Fruit fly (Drosophila melanogaster) whole organism, prepupa: ENCODE data around the gene Mp.
A peak's percentile ranks its signal among the peaks of the same experiment; 100 is the strongest.

Experiments
- CG10631 ChIP-seq: fragments of 200-800 bp; sonication (Bioruptor generic); optimal IDR thresholded peaks from 2 replicates; lab custom pipeline; 2016; ENCODE audit warnings: missing biosample characterization, missing genetic modification characterization
- CG11294 ChIP-seq: fragments of 200-800 bp; sonication (Bioruptor generic); IDR thresholded peaks from 2 replicates; pipeline ENCODE4 v1.3.6; 2022; ENCODE audit warnings: missing biosample characterization, missing genetic modification characterization
- CG11762 ChIP-seq: fragments of 200-800 bp; sonication (Bioruptor generic); optimal IDR thresholded peaks from 3 replicates; lab custom pipeline; 2016; ENCODE audit warnings: missing biosample characterization, missing genetic modification characterization; ENCODE audit not compliant: insufficient read depth
- CG15336 ChIP-seq: fragments of 200-800 bp; sonication (Bioruptor generic); IDR thresholded peaks from 2 replicates; pipeline ENCODE4 v1.3.6; 2022; ENCODE audit warnings: missing biosample characterization, missing genetic modification characterization
- CG3032 ChIP-seq: fragments of 200-800 bp; optimal IDR thresholded peaks from 2 replicates; lab custom pipeline; 2019; ENCODE audit warnings: missing biosample characterization, mild to moderate bottlenecking, missing genetic modification characterization, moderate library complexity
- CG31627 ChIP-seq: fragments of 200-800 bp; sonication (Bioruptor generic); optimal IDR thresholded peaks from 3 replicates; lab custom pipeline; 2016; ENCODE audit warnings: missing biosample characterization, missing genetic modification characterization
- CG32006 ChIP-seq: fragments of 200-800 bp; sonication (Bioruptor generic); optimal IDR thresholded peaks from 3 replicates; lab custom pipeline; 2017; ENCODE audit warnings: missing biosample characterization, mild to moderate bottlenecking, missing genetic modification characterization
- CG34406 ChIP-seq: fragments of 200-800 bp; sonication (Bioruptor generic); optimal IDR thresholded peaks from 3 replicates; lab custom pipeline; 2016; ENCODE audit warnings: missing biosample characterization, missing genetic modification characterization
- CG3919 ChIP-seq: fragments of 200-800 bp; sonication (Bioruptor generic); optimal IDR thresholded peaks from 3 replicates; lab custom pipeline; 2016; ENCODE audit warnings: missing biosample characterization, missing genetic modification characterization
- CG4318 ChIP-seq: fragments of 200-800 bp; sonication (Bioruptor generic); optimal IDR thresholded peaks from 3 replicates; lab custom pipeline; 2017; ENCODE audit warnings: missing biosample characterization, mild to moderate bottlenecking, missing genetic modification characterization
- CG6163 ChIP-seq: fragments of 200-800 bp; sonication (Bioruptor generic); IDR thresholded peaks from 3 replicates; pipeline ENCODE4 v1.3.6; 2022; ENCODE audit warnings: missing biosample characterization, missing genetic modification characterization
- CG6276 ChIP-seq: fragments of 200-800 bp; sonication (Bioruptor generic); optimal IDR thresholded peaks from 2 replicates; lab custom pipeline; 2017; ENCODE audit warnings: missing biosample characterization, mild to moderate bottlenecking, missing genetic modification characterization
- CG6854 ChIP-seq: fragments of 200-800 bp; sonication (Bioruptor generic); optimal IDR thresholded peaks from 2 replicates; lab custom pipeline; 2017; ENCODE audit warnings: missing biosample characterization, mild to moderate bottlenecking, missing genetic modification characterization
- CG7368 ChIP-seq: fragments of 200-800 bp; sonication (Bioruptor generic); optimal IDR thresholded peaks from 3 replicates; lab custom pipeline; 2016; ENCODE audit warnings: missing biosample characterization, missing genetic modification characterization
- CG8119 ChIP-seq: fragments of 200-800 bp; sonication (Bioruptor generic); IDR thresholded peaks from 3 replicates; pipeline ENCODE4 v1.3.6; 2022; ENCODE audit warnings: missing biosample characterization, missing genetic modification characterization
- Eip75B ChIP-seq: fragments of 200-800 bp; sonication (Bioruptor generic); optimal IDR thresholded peaks from 3 replicates; lab custom pipeline; 2016; ENCODE audit warnings: missing biosample characterization, missing genetic modification characterization
- Eip78C ChIP-seq: fragments of 200-800 bp; sonication (Bioruptor generic); peaks from one replicate; lab custom pipeline; 2016; ENCODE audit warnings: missing biosample characterization, missing genetic modification characterization
- Eip93F ChIP-seq: fragments of 200-800 bp; sonication (Bioruptor generic); optimal IDR thresholded peaks from 2 replicates; lab custom pipeline; 2016; ENCODE audit warnings: missing biosample characterization, mild to moderate bottlenecking, missing genetic modification characterization
- Ets21C ChIP-seq: fragments of 200-800 bp; sonication (Bioruptor generic); optimal IDR thresholded peaks from 3 replicates; lab custom pipeline; 2016; ENCODE audit warnings: missing biosample characterization, missing genetic modification characterization
- Ets96B ChIP-seq: fragments of 200-800 bp; optimal IDR thresholded peaks from 2 replicates; lab custom pipeline; 2019; ENCODE audit warnings: missing biosample characterization, mild to moderate bottlenecking, missing genetic modification characterization, moderate library complexity
- Gug ChIP-seq: fragments of 200-800 bp; sonication (Bioruptor generic); IDR thresholded peaks from 2 replicates; pipeline ENCODE4 v1.3.6; 2022; ENCODE audit warnings: missing biosample characterization, missing genetic modification characterization
- Hr38 ChIP-seq: sonication (Bioruptor generic); optimal IDR thresholded peaks from 2 replicates; lab custom pipeline; 2016; ENCODE audit warnings: missing biosample characterization, missing genetic modification characterization
- Hr39 ChIP-seq: fragments of 200-800 bp; sonication (Bioruptor generic); optimal IDR thresholded peaks from 2 replicates; lab custom pipeline; 2016; ENCODE audit warnings: missing biosample characterization, missing genetic modification characterization
- Hr4 ChIP-seq: fragments of 200-800 bp; sonication (Bioruptor generic); optimal IDR thresholded peaks from 3 replicates; lab custom pipeline; 2016; ENCODE audit warnings: missing biosample characterization, missing genetic modification characterization
- Lpt ChIP-seq: fragments of 200-800 bp; sonication (Bioruptor generic); optimal IDR thresholded peaks from 3 replicates; lab custom pipeline; 2016; ENCODE audit warnings: missing biosample characterization, missing genetic modification characterization
- Met ChIP-seq: fragments of 200-800 bp; sonication (Bioruptor generic); optimal IDR thresholded peaks from 3 replicates; lab custom pipeline; 2016; ENCODE audit warnings: missing biosample characterization, missing genetic modification characterization
- OdsH ChIP-seq: fragments of 200-800 bp; sonication (Bioruptor generic); optimal IDR thresholded peaks from 3 replicates; lab custom pipeline; 2016; ENCODE audit warnings: missing biosample characterization, missing genetic modification characterization
- Smox ChIP-seq: fragments of 200-800 bp; sonication (Bioruptor generic); optimal IDR thresholded peaks from 3 replicates; lab custom pipeline; 2016; ENCODE audit warnings: missing biosample characterization, missing genetic modification characterization
- Sox14 ChIP-seq: fragments of 200-800 bp; sonication (Bioruptor generic); optimal IDR thresholded peaks from 3 replicates; lab custom pipeline; 2016; ENCODE audit warnings: missing biosample characterization, missing genetic modification characterization
- Sox15 ChIP-seq: fragments of 200-800 bp; sonication (Bioruptor generic); optimal IDR thresholded peaks from 3 replicates; lab custom pipeline; 2016; ENCODE audit warnings: missing biosample characterization, missing genetic modification characterization
- achi ChIP-seq: fragments of 200-800 bp; sonication (Bioruptor generic); optimal IDR thresholded peaks from 3 replicates; lab custom pipeline; 2016; ENCODE audit warnings: missing biosample characterization, missing genetic modification characterization
- acj6 ChIP-seq: fragments of 200-800 bp; sonication (Bioruptor generic); optimal IDR thresholded peaks from 3 replicates; lab custom pipeline; 2016; ENCODE audit warnings: missing biosample characterization, missing genetic modification characterization
- cyc ChIP-seq: fragments of 200-800 bp; sonication (Bioruptor generic); optimal IDR thresholded peaks from 3 replicates; lab custom pipeline; 2016; ENCODE audit warnings: missing biosample characterization, missing genetic modification characterization
- dac ChIP-seq: fragments of 200-800 bp; sonication (Bioruptor generic); optimal IDR thresholded peaks from 2 replicates; lab custom pipeline; 2017; ENCODE audit warnings: missing biosample characterization, mild to moderate bottlenecking, missing genetic modification characterization
- dsx ChIP-seq: fragments of 200-800 bp; optimal IDR thresholded peaks from 3 replicates; lab custom pipeline; 2019; ENCODE audit warnings: missing biosample characterization, mild to moderate bottlenecking, missing genetic modification characterization, moderate library complexity; ENCODE audit not compliant: poor library complexity, severe bottlenecking
- eg ChIP-seq: fragments of 200-800 bp; sonication (Bioruptor generic); IDR thresholded peaks from 3 replicates; pipeline ENCODE4 v1.3.6; 2022; ENCODE audit warnings: missing biosample characterization, missing genetic modification characterization
- esn ChIP-seq: fragments of 200-800 bp; sonication (Bioruptor generic); optimal IDR thresholded peaks from 2 replicates; lab custom pipeline; 2016; ENCODE audit warnings: missing biosample characterization, mild to moderate bottlenecking, missing genetic modification characterization, moderate library complexity
- fkh ChIP-seq: fragments of 200-800 bp; sonication (Bioruptor generic); optimal IDR thresholded peaks from 3 replicates; lab custom pipeline; 2017; ENCODE audit warnings: missing biosample characterization, mild to moderate bottlenecking, missing genetic modification characterization, moderate library complexity
- salr ChIP-seq, 2 experiments: fragments of 200-800 bp; sonication (Bioruptor generic); optimal IDR thresholded peaks; 3 replicates each; lab custom pipeline; 2016 to 2018; ENCODE audit warnings: missing biosample characterization in 2 of 2, missing genetic modification characterization in 2 of 2, mild to moderate bottlenecking in 1 of 2
- spab ChIP-seq: fragments of 200-800 bp; sonication (Bioruptor generic); optimal IDR thresholded peaks from 2 replicates; lab custom pipeline; 2017; ENCODE audit warnings: missing biosample characterization, mild to moderate bottlenecking, missing genetic modification characterization, missing genetic modification reagents
- ss ChIP-seq, 2 experiments: fragments of 200-800 bp; sonication (Bioruptor generic); optimal IDR thresholded peaks; 2 replicates in 1 of 2; 3 replicates in 1 of 2; lab custom pipeline; 2017 to 2018; ENCODE audit warnings: mild to moderate bottlenecking in 2 of 2, missing biosample characterization in 2 of 2, missing genetic modification characterization in 2 of 2, moderate library complexity in 1 of 2
- svp ChIP-seq: fragments of 200-800 bp; sonication (Bioruptor generic); peaks from one replicate; lab custom pipeline; 2016; ENCODE audit warnings: missing biosample characterization, missing genetic modification characterization
- topi ChIP-seq: fragments of 200-800 bp; sonication (Bioruptor generic); optimal IDR thresholded peaks from 3 replicates; lab custom pipeline; 2016; ENCODE audit warnings: missing biosample characterization, missing genetic modification characterization
- vri ChIP-seq: fragments of 200-800 bp; sonication (Bioruptor generic); optimal IDR thresholded peaks from 3 replicates; lab custom pipeline; 2016; ENCODE audit warnings: missing biosample characterization, mild to moderate bottlenecking, missing genetic modification characterization

The Mp gene

dm6 chr3L:6981823-6982222 lies 16.8 kb upstream of the Mp start:
- peak; percentile 30 for TF ChIP-seq Eip78C
- TF ChIP-seq CG15336 (GFP tag; lab: Robert Waterston, UW): peak; percentile 22; the same call in 1 of the 2 replicates
- no peak for TF ChIP-seq Eip93F (GFP tag; lab: Kevin White, UChicago)
- no peak for TF ChIP-seq CG10631
- TF ChIP-seq dac (GFP tag; lab: Kevin White, UChicago): no peak
- TF ChIP-seq dsx (GFP tag; lab: Kevin White, UChicago): no peak
- peak; percentile 23 for TF ChIP-seq achi (GFP tag; lab: Kevin White, UChicago)
- peak; percentile 27 for TF ChIP-seq CG32006 (GFP tag; lab: Kevin White, UChicago)
- TF ChIP-seq svp (GFP tag; lab: Kevin White, UChicago): peak; percentile 28

DNA sequence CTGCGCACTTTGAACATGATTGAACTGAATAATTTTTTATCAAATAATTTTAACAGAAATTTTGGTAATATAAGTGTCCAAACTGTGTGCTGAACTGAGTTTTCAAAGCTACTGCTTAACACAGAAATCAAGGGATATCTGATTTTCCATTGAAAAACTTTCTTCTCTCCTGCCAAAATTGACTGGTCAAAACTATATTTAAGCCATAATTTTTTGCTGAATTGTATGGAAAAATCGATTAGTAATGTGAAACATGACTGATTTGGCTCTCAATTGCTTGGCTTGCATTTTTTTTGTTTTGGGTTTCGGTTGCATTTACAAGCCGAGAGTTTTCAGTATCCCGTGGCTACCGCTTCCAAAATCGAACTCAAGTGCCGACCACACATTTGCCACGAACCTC lies 14.2 kb upstream of the Mp start, which contains the start of the genes CG32388 and CG43439:
CG32388 (minus strand) TSS at position 101 of the 400 bp plus-strand sequence.
CG43439 (minus strand) TSS at position 101 of the 400 bp plus-strand sequence.
- TF ChIP-seq CG11762 (GFP tag; lab: Kevin White, UChicago) (no peak), Smox (no peak), spab (GFP tag; lab: Kevin White, UChicago) (no peak), CG6854 (no peak), eg (GFP tag; lab: Robert Waterston, UW) (no peak), acj6 (no peak), achi (GFP tag; lab: Kevin White, UChicago) (no peak), Ets21C (GFP tag; lab: Kevin White, UChicago) (no peak), CG4318 (no peak), Eip75B (GFP tag; lab: Kevin White, UChicago) (no peak), dac (GFP tag; lab: Kevin White, UChicago) (no peak), CG7368 (GFP tag; lab: Kevin White, UChicago) (no peak), esn (GFP tag; lab: Kevin White, UChicago) (no peak), CG15336 (GFP tag; lab: Robert Waterston, UW) (no peak), CG10631 (no peak), Sox14 (GFP tag; lab: Kevin White, UChicago) (no peak), fkh (GFP tag; lab: Kevin White, UChicago) (no peak), Gug (GFP tag; lab: Robert Waterston, UW) (no peak), topi (GFP tag; lab: Kevin White, UChicago) (no peak)
- TF ChIP-seq, all 60 proteins: peak for 0

dm6 chr3L:6988942-6989569 lies 9.6 kb upstream of the Mp start:
- TF ChIP-seq CG10631 (peak; percentile 83), CG3032 (tag; lab: Kevin White, UChicago) (peak; percentile 84), CG15336 (GFP tag; lab: Robert Waterston, UW) (peak; percentile 76), dac (GFP tag; lab: Kevin White, UChicago) (peak; percentile 61), CG11294 (GFP tag; lab: Robert Waterston, UW) (peak; percentile 38; the same call in 1 of the 2 replicates), CG3919 (peak; percentile 87), Lpt (GFP tag; lab: Kevin White, UChicago) (peak; percentile 77), salr (GFP tag; optimal IDR thresholded peaks at IDR 0.05; lab: Kevin White, UChicago) (peak in 1 of 2 experiments; percentile 86), Met (GFP tag; lab: Kevin White, UChicago) (peak; percentile 51), Sox15 (GFP tag; lab: Kevin White, UChicago) (peak; percentile 69), Hr38 (no peak), CG31627 (peak; percentile 46), CG7368 (GFP tag; lab: Kevin White, UChicago) (peak; percentile 61), topi (GFP tag; lab: Kevin White, UChicago) (peak; percentile 74), OdsH (GFP tag; lab: Kevin White, UChicago) (peak; percentile 72), Hr39 (GFP tag; lab: Kevin White, UChicago) (peak; percentile 44), vri (GFP tag; lab: Kevin White, UChicago) (no peak), acj6 (peak; percentile 70), CG4318 (peak; percentile 78), cyc (GFP tag; lab: Kevin White, UChicago) (peak; percentile 72), CG8119 (GFP tag; lab: Robert Waterston, UW) (peak; percentile 73), fkh (GFP tag; lab: Kevin White, UChicago) (peak; percentile 83), Hr4 (peak; percentile 67), CG6163 (GFP tag; lab: Robert Waterston, UW) (peak; percentile 72; the same call in 2 of the 3 replicates), dsx (GFP tag; lab: Kevin White, UChicago) (peak; percentile 61), Gug (GFP tag; lab: Robert Waterston, UW) (peak; percentile 71; the same call in 1 of the 2 replicates), Ets96B (tag; lab: Kevin White, UChicago) (peak; percentile 81), eg (GFP tag; lab: Robert Waterston, UW) (peak; percentile 68), Smox (peak; percentile 48), svp (GFP tag; lab: Kevin White, UChicago) (peak; percentile 89), CG6276 (peak; percentile 89), CG34406 (GFP tag; lab: Kevin White, UChicago) (peak; percentile 78), CG11762 (GFP tag; lab: Kevin White, UChicago) (peak; percentile 78), ss (GFP tag; optimal IDR thresholded peaks at IDR 0.05; lab: Kevin White, UChicago) (peak; percentile 61 to 83)
